Fruit fly (Drosophila melanogaster) whole organism, pupa: ENCODE measurements around the gene CG8097.
A peak's percentile ranks its signal among the peaks of the same experiment; 100 is the strongest.

Source experiments
- CG10348 ChIP-seq: fragments of 200-800 bp; sonication (Bioruptor generic); IDR thresholded peaks from 2 replicates; pipeline ENCODE4 v1.3.6; 2022; ENCODE audit warnings: missing biosample characterization, missing genetic modification characterization
- CG12605 ChIP-seq: fragments of 200-800 bp; sonication (Bioruptor generic); IDR thresholded peaks from 2 replicates; pipeline ENCODE4 v1.3.6; 2022; ENCODE audit warnings: missing biosample characterization, missing genetic modification characterization
- CG13204 ChIP-seq: fragments of 200-800 bp; sonication (Bioruptor generic); optimal IDR thresholded peaks from 2 replicates; lab custom pipeline; 2018; ENCODE audit warnings: missing biosample characterization, mild to moderate bottlenecking, missing genetic modification characterization, moderate library complexity
- CG14655 ChIP-seq: fragments of 200-800 bp; sonication (Bioruptor generic); optimal IDR thresholded peaks from 3 replicates; lab custom pipeline; 2017; ENCODE audit warnings: mild to moderate bottlenecking, missing biosample characterization, missing genetic modification reagents, missing genetic modification characterization
- CG15710 ChIP-seq: fragments of 200-800 bp; sonication (Bioruptor generic); optimal IDR thresholded peaks from 2 replicates; lab custom pipeline; 2018; ENCODE audit warnings: missing biosample characterization, mild to moderate bottlenecking, missing genetic modification characterization, moderate library complexity
- CG17806 ChIP-seq: fragments of 200-800 bp; sonication (Bioruptor generic); optimal IDR thresholded peaks from 2 replicates; lab custom pipeline; 2018; ENCODE audit warnings: missing biosample characterization, mild to moderate bottlenecking, missing genetic modification characterization, moderate library complexity
- CG32121 ChIP-seq: fragments of 200-800 bp; sonication (Bioruptor generic); IDR thresholded peaks from 2 replicates; pipeline ENCODE4 v1.3.6; 2022; ENCODE audit warnings: missing biosample characterization, missing genetic modification characterization
- CG34367 ChIP-seq: fragments of 200-800 bp; sonication (Bioruptor generic); optimal IDR thresholded peaks from 2 replicates; lab custom pipeline; 2018; ENCODE audit warnings: missing biosample characterization, mild to moderate bottlenecking, missing genetic modification characterization
- CG4496 ChIP-seq: fragments of 200-800 bp; sonication (Bioruptor generic); IDR thresholded peaks from 3 replicates; pipeline ENCODE4 v1.3.6; 2022; ENCODE audit warnings: missing biosample characterization, missing genetic modification characterization
- CG8159 ChIP-seq: fragments of 200-800 bp; sonication (Bioruptor generic); optimal IDR thresholded peaks from 3 replicates; lab custom pipeline; 2018; ENCODE audit warnings: missing biosample characterization, mild to moderate bottlenecking, missing genetic modification characterization, moderate library complexity
- CG8301 ChIP-seq: fragments of 200-800 bp; sonication (Bioruptor generic); optimal IDR thresholded peaks from 2 replicates; lab custom pipeline; 2018; ENCODE audit warnings: missing biosample characterization, mild to moderate bottlenecking, missing genetic modification characterization
- CG9948 ChIP-seq: fragments of 200-800 bp; sonication (Bioruptor generic); optimal IDR thresholded peaks from 2 replicates; lab custom pipeline; 2018; ENCODE audit warnings: missing biosample characterization, mild to moderate bottlenecking, missing genetic modification characterization, moderate library complexity
- D1 ChIP-seq: fragments of 200-800 bp; sonication (Bioruptor generic); optimal IDR thresholded peaks from 2 replicates; lab custom pipeline; 2018; ENCODE audit warnings: missing biosample characterization, mild to moderate bottlenecking, missing genetic modification characterization, moderate library complexity
- EcR ChIP-seq: fragments of 200-800 bp; sonication (Bioruptor generic); optimal IDR thresholded peaks from 3 replicates; lab custom pipeline; 2019; ENCODE audit warnings: missing biosample characterization, missing genetic modification characterization, mild to moderate bottlenecking, moderate library complexity, missing genetic modification reagents
- Ets98B ChIP-seq: fragments of 200-800 bp; sonication (Bioruptor generic); IDR thresholded peaks from 2 replicates; pipeline ENCODE4 v1.3.6; 2022; ENCODE audit warnings: missing biosample characterization, missing genetic modification characterization
- Pif1A ChIP-seq: fragments of 200-800 bp; sonication (Bioruptor generic); optimal IDR thresholded peaks from 3 replicates; lab custom pipeline; 2016; ENCODE audit warnings: missing biosample characterization, missing genetic modification characterization
- Pif1B ChIP-seq: fragments of 200-800 bp; sonication (Bioruptor generic); optimal IDR thresholded peaks from 3 replicates; lab custom pipeline; 2016; ENCODE audit warnings: missing biosample characterization, missing genetic modification characterization
- Snoo ChIP-seq: fragments of 200-800 bp; sonication (Bioruptor generic); optimal IDR thresholded peaks from 3 replicates; lab custom pipeline; 2017; ENCODE audit warnings: missing biosample characterization, mild to moderate bottlenecking, missing genetic modification characterization, inconsistent platforms
- fd96Ca ChIP-seq: fragments of 200-800 bp; sonication (Bioruptor generic); IDR thresholded peaks from 3 replicates; pipeline ENCODE4 v1.3.6; 2022; ENCODE audit warnings: missing biosample characterization, missing genetic modification characterization
- gl ChIP-seq: fragments of 200-800 bp; sonication (Bioruptor generic); optimal IDR thresholded peaks from 2 replicates; lab custom pipeline; 2018; ENCODE audit warnings: missing biosample characterization, mild to moderate bottlenecking, missing genetic modification characterization
- rn ChIP-seq: fragments of 200-800 bp; sonication (Bioruptor generic); IDR thresholded peaks from 2 replicates; pipeline ENCODE4 v1.3.6; 2022; ENCODE audit warnings: missing biosample characterization, missing genetic modification characterization

The CG8097 gene

DNA sequence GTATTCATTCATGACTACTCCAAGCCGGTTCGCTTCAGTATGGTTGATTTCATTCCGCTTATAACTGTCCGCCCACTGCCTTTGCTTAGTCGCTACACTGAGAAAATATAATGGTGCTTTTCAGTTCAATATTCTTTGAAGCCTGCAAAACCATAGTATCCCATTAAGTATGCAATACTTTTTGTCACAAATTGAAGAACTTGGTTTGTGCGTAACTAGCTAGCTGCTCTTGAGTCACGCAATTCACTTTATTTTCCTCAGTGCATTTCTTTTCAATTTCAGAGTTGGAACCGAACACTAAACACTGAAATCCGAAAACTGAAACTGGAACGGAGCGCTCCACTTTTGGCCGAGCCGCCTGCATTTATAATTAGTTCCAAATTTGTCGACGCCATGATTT lies 16.7 kb downstream of the CG8097 start:
- TF ChIP-seq CG14655 (GFP tag; lab: Kevin White, UChicago) = no peak
- no peak for TF ChIP-seq CG17806
- TF ChIP-seq CG12605 = peak; percentile 33; the same call in 1 of the 2 replicates
- no peak for TF ChIP-seq CG9948
- TF ChIP-seq D1 (tag; lab: Kevin White, UChicago) = no peak
- TF ChIP-seq fd96Ca (GFP tag; lab: Robert Waterston, UW) = peak; percentile 79
- TF ChIP-seq Pif1A (GFP tag; lab: Kevin White, UChicago) = peak; percentile 32
- peak; percentile 64; the same call in 2 of the 3 replicates for TF ChIP-seq CG4496 (GFP tag; lab: Robert Waterston, UW)
- TF ChIP-seq CG32121 (GFP tag; lab: Robert Waterston, UW) = peak; percentile 67
- no peak for TF ChIP-seq rn
- TF ChIP-seq CG8301 (tag; lab: Kevin White, UChicago) = peak; percentile 2

DNA sequence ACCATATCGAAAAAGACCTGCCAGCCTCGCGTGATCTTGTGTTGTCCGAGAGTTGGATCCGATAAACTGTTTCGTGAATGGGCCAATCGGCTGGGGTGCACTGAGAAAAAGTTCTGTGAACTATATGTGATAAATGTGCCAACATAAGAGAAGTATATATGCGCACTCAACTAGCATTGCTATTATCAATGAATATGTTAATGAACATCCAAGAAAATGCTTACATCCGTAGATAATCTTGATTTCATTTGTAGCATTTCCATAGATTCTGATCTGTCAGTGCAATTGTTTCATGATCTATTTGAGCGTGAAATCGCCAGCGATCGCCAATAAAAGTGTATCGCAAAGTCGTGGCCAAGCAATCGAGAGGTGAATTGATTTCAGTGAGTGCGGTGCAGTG lies 18.3 kb downstream of the CG8097 start:
- TF ChIP-seq Pif1A (GFP tag; lab: Kevin White, UChicago) (no peak), fd96Ca (GFP tag; lab: Robert Waterston, UW) (0 out of 3 replicates have a peak, but pooled peaks have one; percentile 20), CG8301 (tag; lab: Kevin White, UChicago) (peak; percentile 22), CG10348 (GFP tag; lab: Robert Waterston, UW) (no peak), EcR (no peak), Snoo (tag; lab: Kevin White, UChicago) (no peak), CG4496 (GFP tag; lab: Robert Waterston, UW) (peak; percentile 54; the same call in 1 of the 3 replicates), CG14655 (GFP tag; lab: Kevin White, UChicago) (peak; percentile 32), Ets98B (GFP tag; lab: Robert Waterston, UW) (0 out of 2 replicates have a peak, but pooled peaks have one; percentile 14), CG32121 (GFP tag; lab: Robert Waterston, UW) (peak; percentile 48; the same call in 1 of the 2 replicates), CG17806 (peak; percentile 24), CG9948 (peak; percentile 1), D1 (tag; lab: Kevin White, UChicago) (no peak)
- TF ChIP-seq, all 21 proteins: peak for 8

DNA sequence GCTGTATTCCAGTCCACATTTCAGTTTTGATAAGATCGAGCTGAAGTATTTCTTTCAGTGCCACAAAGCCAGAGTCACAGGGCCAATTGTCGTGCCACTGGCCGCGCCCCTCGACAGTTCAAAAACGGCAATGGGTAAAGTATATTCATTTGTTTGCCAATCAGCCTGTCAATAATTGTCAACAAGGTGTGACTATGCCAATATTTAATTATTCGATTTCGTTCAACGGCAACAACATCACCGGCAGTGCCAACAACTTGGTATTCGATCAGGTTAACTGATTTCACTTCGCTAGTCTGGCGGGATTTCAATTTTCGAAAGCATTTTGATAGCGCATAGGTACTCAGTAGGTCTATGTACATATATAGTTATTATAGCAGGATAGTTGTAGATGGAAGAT lies 19.5 kb downstream of the CG8097 start:
- TF ChIP-seq CG34367 = no peak
- TF ChIP-seq Ets98B (GFP tag; lab: Robert Waterston, UW) = no peak
- TF ChIP-seq CG12605 = no peak
- TF ChIP-seq CG8159 (tag; lab: Kevin White, UChicago) = no peak
- TF ChIP-seq Pif1B (GFP tag; lab: Kevin White, UChicago) = no peak
- TF ChIP-seq CG4496 (GFP tag; lab: Robert Waterston, UW) = no peak
- no peak for TF ChIP-seq CG17806
- no peak for TF ChIP-seq CG9948

DNA sequence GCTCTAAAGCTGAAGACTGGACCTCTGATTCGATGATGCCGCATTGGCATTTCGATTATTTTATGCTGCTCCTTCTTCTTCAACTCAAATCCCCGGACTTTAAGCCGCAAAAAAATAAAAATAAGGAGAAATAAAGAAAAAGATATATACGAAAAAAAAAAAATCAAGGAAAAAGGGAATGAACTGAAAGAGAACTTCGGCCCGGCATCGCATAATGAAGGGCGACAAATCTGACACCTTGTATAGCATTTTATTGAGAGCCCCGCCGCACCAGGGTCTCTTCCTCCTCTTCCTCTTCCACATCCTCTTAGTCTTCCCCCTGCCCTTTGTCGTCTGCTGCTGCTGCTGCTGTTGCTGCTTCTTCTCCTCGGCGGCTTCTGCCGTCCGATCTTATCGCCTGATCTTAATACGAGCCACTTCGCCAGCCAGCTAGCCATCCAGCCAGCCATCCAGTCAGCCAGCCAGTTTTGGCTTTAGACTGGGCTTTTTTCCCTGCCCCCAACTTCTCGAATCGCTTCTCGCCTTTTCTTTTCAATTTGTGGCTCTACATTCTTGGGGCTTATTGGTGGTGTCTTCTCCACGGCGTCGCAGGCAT lies 25.9 kb downstream of the CG8097 start:
- TF ChIP-seq EcR (peak; percentile 77), CG13204 (peak; percentile 70), CG8301 (tag; lab: Kevin White, UChicago) (no peak), CG4496 (GFP tag; lab: Robert Waterston, UW) (no peak), CG15710 (tag; lab: Kevin White, UChicago) (peak; percentile 17), CG10348 (GFP tag; lab: Robert Waterston, UW) (no peak), Snoo (tag; lab: Kevin White, UChicago) (peak; percentile 4), D1 (tag; lab: Kevin White, UChicago) (no peak), gl (tag; lab: Kevin White, UChicago) (no peak)

DNA sequence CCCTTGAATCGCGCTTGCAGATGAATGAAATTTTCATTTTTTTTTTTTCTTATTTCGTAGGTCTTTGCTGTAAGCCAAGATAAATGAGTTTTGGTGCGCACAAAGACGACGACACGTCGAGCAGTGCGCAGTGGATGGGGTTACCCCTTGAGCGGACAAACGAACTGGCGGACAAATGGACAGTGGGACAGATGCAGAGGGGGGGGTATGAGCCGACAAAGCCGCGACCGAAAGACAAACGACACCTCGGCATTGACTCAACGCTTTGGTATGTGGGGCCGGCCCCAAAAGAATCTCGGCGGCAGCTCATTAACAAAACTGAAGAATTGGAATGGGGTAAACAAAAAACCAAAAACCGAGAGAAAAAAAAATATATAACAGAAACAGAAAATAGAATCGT lies 26.4 kb downstream of the CG8097 start:
- TF ChIP-seq CG8301 (tag; lab: Kevin White, UChicago) (no peak), Snoo (tag; lab: Kevin White, UChicago) (no peak), CG9948 (no peak), CG15710 (tag; lab: Kevin White, UChicago) (no peak), Pif1B (GFP tag; lab: Kevin White, UChicago) (no peak), Ets98B (GFP tag; lab: Robert Waterston, UW) (no peak), CG12605 (no peak), D1 (tag; lab: Kevin White, UChicago) (no peak), CG32121 (GFP tag; lab: Robert Waterston, UW) (no peak), rn (no peak), CG14655 (GFP tag; lab: Kevin White, UChicago) (no peak), fd96Ca (GFP tag; lab: Robert Waterston, UW) (no peak), CG10348 (GFP tag; lab: Robert Waterston, UW) (no peak), CG8159 (tag; lab: Kevin White, UChicago) (no peak), CG34367 (no peak), CG4496 (GFP tag; lab: Robert Waterston, UW) (no peak), CG17806 (no peak), gl (tag; lab: Kevin White, UChicago) (no peak), EcR (no peak)

DNA sequence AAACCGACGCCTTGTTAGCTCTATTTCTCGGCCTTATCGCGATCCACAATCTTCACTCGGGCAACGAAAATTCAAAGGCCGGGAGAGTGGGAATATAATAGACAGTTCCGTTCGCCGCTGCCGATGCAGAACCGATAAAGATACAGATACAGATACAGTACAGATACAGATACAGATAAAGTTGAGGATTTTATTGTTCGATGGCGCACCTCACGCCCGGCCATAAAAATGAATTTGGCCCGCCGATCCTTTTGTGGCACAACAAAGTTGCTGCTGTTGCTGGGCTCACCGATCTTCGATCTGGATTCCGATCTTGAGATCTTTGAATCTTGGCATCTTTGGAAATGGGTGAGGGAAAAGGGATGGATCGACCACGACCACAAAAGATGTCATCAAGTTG lies 27.2 kb downstream of the CG8097 start:
- TF ChIP-seq CG8301 (tag; lab: Kevin White, UChicago) = no peak
- no peak for TF ChIP-seq CG17806
- TF ChIP-seq D1 (tag; lab: Kevin White, UChicago) = no peak
- no peak for TF ChIP-seq CG15710 (tag; lab: Kevin White, UChicago)
- no peak for TF ChIP-seq CG32121 (GFP tag; lab: Robert Waterston, UW)
- no peak for TF ChIP-seq CG4496 (GFP tag; lab: Robert Waterston, UW)
- TF ChIP-seq rn = no peak
- no peak for TF ChIP-seq CG9948
- no peak for TF ChIP-seq fd96Ca (GFP tag; lab: Robert Waterston, UW)
- TF ChIP-seq Pif1B (GFP tag; lab: Kevin White, UChicago) = no peak
- TF ChIP-seq CG34367 = no peak
- TF ChIP-seq CG8159 (tag; lab: Kevin White, UChicago) = no peak
- TF ChIP-seq CG13204 = no peak
- TF ChIP-seq EcR = no peak
- TF ChIP-seq CG10348 (GFP tag; lab: Robert Waterston, UW) = no peak
- TF ChIP-seq CG12605 = no peak
- TF ChIP-seq Pif1A (GFP tag; lab: Kevin White, UChicago) = no peak
- TF ChIP-seq gl (tag; lab: Kevin White, UChicago) = no peak
- no peak for TF ChIP-seq CG14655 (GFP tag; lab: Kevin White, UChicago)
- TF ChIP-seq Ets98B (GFP tag; lab: Robert Waterston, UW) = no peak
